Fruit fly (Drosophila melanogaster) whole organism, wandering third instar larva: ENCODE data around the gene CG1213.

Experiments
- Abd-B ChIP-seq: fragments of >200 bp; optimal IDR thresholded peaks from 2 replicates; lab custom pipeline; 2017; ENCODE audit warnings: missing biosample characterization, missing genetic modification characterization
- CG9705 ChIP-seq: fragments of 200-800 bp; sonication (Bioruptor generic); optimal IDR thresholded peaks from 2 replicates; lab custom pipeline; 2018; ENCODE audit warnings: missing biosample characterization, mild to moderate bottlenecking, missing genetic modification characterization
- Dfd ChIP-seq: fragments of >200 bp; optimal IDR thresholded peaks from 2 replicates; lab custom pipeline; 2017; ENCODE audit warnings: missing biosample characterization, missing genetic modification characterization
- Hr78 ChIP-seq: fragments of >200 bp; optimal IDR thresholded peaks from 2 replicates; lab custom pipeline; 2017; ENCODE audit warnings: missing biosample characterization, missing genetic modification characterization
- Mio ChIP-seq: sonication (Bioruptor generic); optimal IDR thresholded peaks from 2 replicates; lab custom pipeline; 2016; ENCODE audit warnings: missing biosample characterization, missing genetic modification characterization
- OdsH ChIP-seq: fragments of 200-800 bp; sonication (Bioruptor generic); optimal IDR thresholded peaks from 2 replicates; lab custom pipeline; 2016; ENCODE audit warnings: missing biosample characterization, mild to moderate bottlenecking, missing genetic modification characterization
- br ChIP-seq: fragments of 200-800 bp; sonication (Bioruptor generic); optimal IDR thresholded peaks from 2 replicates; lab custom pipeline; 2016; ENCODE audit warnings: missing biosample characterization, missing genetic modification characterization
- dmrt93B ChIP-seq: fragments of 200-800 bp; sonication (Bioruptor generic); optimal IDR thresholded peaks from 2 replicates; lab custom pipeline; 2018; ENCODE audit warnings: missing biosample characterization, mild to moderate bottlenecking, missing genetic modification characterization
- ey ChIP-seq: fragments of 200-800 bp; sonication (Bioruptor generic); optimal IDR thresholded peaks from 2 replicates; lab custom pipeline; 2016; ENCODE audit warnings: missing biosample characterization, missing genetic modification characterization
- foxo ChIP-seq, 2 experiments: fragments of 200-800 bp; sonication (Bioruptor generic); optimal IDR thresholded peaks; 2 replicates in 1 of 2; 3 replicates in 1 of 2; lab custom pipeline; 2016 to 2017; ENCODE audit warnings: missing biosample characterization in 2 of 2, missing genetic modification characterization in 2 of 2
- sv ChIP-seq: fragments of 200-800 bp; sonication (Bioruptor generic); optimal IDR thresholded peaks from 3 replicates; lab custom pipeline; 2016; ENCODE audit warnings: missing biosample characterization, missing genetic modification characterization

DNA sequence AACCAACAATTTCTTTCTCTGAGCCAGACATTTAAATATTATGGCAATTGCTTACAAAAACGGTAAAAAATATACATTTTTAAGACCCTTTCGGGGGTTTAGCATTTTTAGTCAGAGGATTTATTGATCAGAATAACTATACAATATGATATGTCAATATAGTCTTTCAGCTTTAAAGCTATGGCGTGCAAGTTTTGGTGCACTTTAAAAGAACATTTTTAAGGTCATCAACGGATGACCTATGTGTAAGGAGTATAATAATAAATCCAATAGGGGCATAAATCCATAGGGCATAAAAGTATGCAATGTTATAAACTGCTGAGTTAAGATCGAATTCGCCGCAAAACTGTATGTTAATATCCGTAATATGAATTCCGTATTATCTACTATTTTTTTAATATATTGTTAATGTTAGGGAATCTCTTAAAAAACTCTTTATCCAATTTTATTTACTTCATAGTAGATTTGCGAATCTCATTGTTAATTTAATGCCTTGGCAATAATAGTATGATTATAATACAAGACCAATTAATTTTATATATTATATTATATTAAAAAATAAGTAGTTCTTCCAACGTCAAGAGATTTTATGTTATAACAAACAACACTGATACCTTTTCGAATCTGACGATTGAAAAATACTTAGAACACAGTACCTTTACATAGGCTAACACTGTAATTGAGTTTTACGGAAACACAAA is 5.8 kb downstream of the CG1213 start, which contains the start of gene CG14676:
- no peak for TF ChIP-seq dmrt93B (GFP tag; lab: Kevin White, UChicago)
- TF ChIP-seq br (GFP tag; lab: Kevin White, UChicago), result no peak
- no peak for TF ChIP-seq OdsH
- TF ChIP-seq Hr78 (GFP tag; lab: Kevin White, UChicago), result no peak
- no peak for TF ChIP-seq ey (GFP tag; lab: Kevin White, UChicago)
- TF ChIP-seq Abd-B (GFP tag; lab: Kevin White, UChicago), result no peak
- TF ChIP-seq Dfd (GFP tag; lab: Kevin White, UChicago), result no peak
- TF ChIP-seq CG9705, result no peak
- no peak for TF ChIP-seq Mio (GFP tag; lab: Kevin White, UChicago)
- TF ChIP-seq foxo (GFP tag; optimal IDR thresholded peaks at IDR 0.05; lab: Kevin White, UChicago), result no peak
- TF ChIP-seq sv (GFP tag; lab: Kevin White, UChicago), result no peak
